Fruit fly (Drosophila melanogaster) whole organism: Measurements from ENCODE around the gene Hexo2.

Source experiments
- CG8478 ChIP-seq: fragments of >200 bp; optimal IDR thresholded peaks from 2 replicates; lab custom pipeline; 2018; ENCODE audit warnings: inconsistent platforms
- Dll ChIP-seq: fragments of >200 bp; optimal IDR thresholded peaks from 2 replicates; lab custom pipeline; 2017
- EcR ChIP-seq, 2 experiments: fragments of >200 bp; optimal IDR thresholded peaks; 2 replicates each; lab custom pipeline; 2017; ENCODE audit warnings: missing biosample characterization in 2 of 2, missing genetic modification characterization in 2 of 2, missing genetic modification reagents in 2 of 2
- psq ChIP-seq: fragments of >200 bp; optimal IDR thresholded peaks from 2 replicates; lab custom pipeline; 2017
- usp ChIP-seq: fragments of >200 bp; optimal IDR thresholded peaks from 2 replicates; lab custom pipeline; 2017; ENCODE audit warnings: missing biosample characterization, missing genetic modification characterization, mixed read lengths

- TF ChIP-seq CG8478 (lab: Kevin White, UChicago) (no peak), usp (no peak), psq (lab: Kevin White, UChicago) (no peak), EcR (GFP tag; optimal IDR thresholded peaks at IDR 0.05; lab: Kevin White, UChicago) (no peak), Dll (no peak)
Measured at dm6 chrX:8730306-8730705, 20.9 kb downstream of the Hexo2 start.
